Worm (Caenorhabditis elegans) whole organism, L1 larva: Measurements from ENCODE around the gene ubc-17.

Experiments used
- C04F5.9 ChIP-seq: sonication (generic microtip); optimal IDR thresholded peaks from 2 replicates; lab custom pipeline; 2016; ENCODE audit warnings: missing genetic modification characterization, missing compliant biosample characterization
- C16A3.4 ChIP-seq: fragments of 150-350 bp; optimal IDR thresholded peaks from 2 replicates; lab custom pipeline; 2014; ENCODE audit warnings: missing biosample characterization, missing genetic modification characterization
- alr-1 ChIP-seq: fragments of 200-800 bp; sonication (Bioruptor generic); optimal IDR thresholded peaks from 2 replicates; lab custom pipeline; 2018; ENCODE audit warnings: borderline replicate concordance, mild to moderate bottlenecking, missing genetic modification characterization, missing compliant biosample characterization
- aly-2 ChIP-seq: fragments of 150-350 bp; optimal IDR thresholded peaks from 2 replicates; lab custom pipeline; 2014; ENCODE audit warnings: missing biosample characterization, missing genetic modification characterization
- ama-1 ChIP-seq: fragments of 150-350 bp; optimal IDR thresholded peaks from 2 replicates; lab custom pipeline; 2014
- ceh-63 ChIP-seq: fragments of 200-800 bp; sonication (Bioruptor generic); optimal IDR thresholded peaks from 2 replicates; lab custom pipeline; 2018; ENCODE audit warnings: mild to moderate bottlenecking, missing genetic modification characterization, missing compliant biosample characterization
- dpl-1 ChIP-seq, 3 experiments: fragments of 150-350 bp in 2 of 3; sonication (generic microtip) in 1 of 3; optimal IDR thresholded peaks; 2 replicates each; lab custom pipeline; 2014 to 2017; ENCODE audit warnings: missing biosample characterization in 3 of 3, missing genetic modification characterization in 3 of 3, missing genetic modification reagents in 3 of 3
- dsc-1 ChIP-seq: sonication (generic microtip); optimal IDR thresholded peaks from 2 replicates; lab custom pipeline; 2016; ENCODE audit warnings: mild to moderate bottlenecking, missing genetic modification characterization, missing compliant biosample characterization
- efl-1 ChIP-seq, 4 experiments: fragments of 150-350 bp; optimal IDR thresholded peaks in 3 of 4; peaks in 1 of 4; 1 replicate in 1 of 4; 2 replicates in 3 of 4; lab custom pipeline; 2014; ENCODE audit warnings: missing biosample characterization in 2 of 4, missing genetic modification characterization in 2 of 4, missing genetic modification reagents in 2 of 4
- elt-2 ChIP-seq: sonication (generic microtip); optimal IDR thresholded peaks from 2 replicates; lab custom pipeline; 2016; ENCODE audit warnings: missing genetic modification characterization, mild to moderate bottlenecking, inconsistent platforms, missing compliant biosample characterization, missing genetic modification reagents
- fkh-10 ChIP-seq: sonication (generic microtip); optimal IDR thresholded peaks from 2 replicates; lab custom pipeline; 2017; ENCODE audit warnings: missing biosample characterization, missing genetic modification reagents, missing genetic modification characterization
- hlh-4 ChIP-seq: sonication (generic microtip); optimal IDR thresholded peaks from 2 replicates; lab custom pipeline; 2016; ENCODE audit warnings: mild to moderate bottlenecking, missing genetic modification characterization, missing compliant biosample characterization
- isw-1 ChIP-seq: fragments of 200-800 bp; sonication (Bioruptor generic); IDR thresholded peaks from 2 replicates; pipeline ENCODE4 v1.3.6; 2022; ENCODE audit warnings: missing genetic modification characterization, missing compliant biosample characterization
- jun-1 ChIP-seq: fragments of 150-350 bp; optimal IDR thresholded peaks from 2 replicates; lab custom pipeline; 2014; ENCODE audit warnings: missing biosample characterization, missing genetic modification reagents, missing genetic modification characterization
- lin-14 ChIP-seq: fragments of 200-800 bp; sonication (Bioruptor generic); optimal IDR thresholded peaks from 2 replicates; lab custom pipeline; 2018; ENCODE audit warnings: mild to moderate bottlenecking, missing genetic modification characterization, moderate library complexity, missing compliant biosample characterization
- mep-1 ChIP-seq: fragments of 150-350 bp; optimal IDR thresholded peaks from 2 replicates; lab custom pipeline; 2014; ENCODE audit warnings: missing biosample characterization, missing genetic modification characterization
- nhr-20 ChIP-seq: sonication (generic microtip); optimal IDR thresholded peaks from 2 replicates; lab custom pipeline; 2016; ENCODE audit warnings: mild to moderate bottlenecking, missing genetic modification characterization, missing compliant biosample characterization
- nhr-28 ChIP-seq: fragments of 150-350 bp; optimal IDR thresholded peaks from 2 replicates; lab custom pipeline; 2014; ENCODE audit warnings: missing biosample characterization, missing genetic modification characterization
- nhr-47 ChIP-seq: sonication (generic microtip); optimal IDR thresholded peaks from 2 replicates; lab custom pipeline; 2016; ENCODE audit warnings: mild to moderate bottlenecking, missing genetic modification characterization, moderate library complexity, missing compliant biosample characterization
- nhr-85 ChIP-seq: sonication (generic microtip); peaks from one replicate; lab custom pipeline; 2016; ENCODE audit warnings: missing genetic modification characterization, inconsistent platforms, missing compliant biosample characterization
- pag-3 ChIP-seq: sonication (generic microtip); optimal IDR thresholded peaks from 2 replicates; lab custom pipeline; 2017; ENCODE audit warnings: missing genetic modification characterization, mild to moderate bottlenecking, missing compliant biosample characterization, antibody characterized with exemption, borderline replicate concordance; ENCODE audit not compliant: insufficient read depth
- pqm-1 ChIP-seq: sonication (generic microtip); optimal IDR thresholded peaks from 3 replicates; lab custom pipeline; 2017; ENCODE audit warnings: missing biosample characterization, missing genetic modification characterization
- rnt-1 ChIP-seq: sonication (generic microtip); optimal IDR thresholded peaks from 2 replicates; lab custom pipeline; 2016; ENCODE audit warnings: mild to moderate bottlenecking, missing genetic modification characterization, moderate library complexity, missing compliant biosample characterization
- snpc-4 ChIP-seq: fragments of 150-350 bp; optimal IDR thresholded peaks from 2 replicates; lab custom pipeline; 2014; ENCODE audit warnings: missing biosample characterization, missing genetic modification characterization
- sup-37 ChIP-seq: fragments of 200-800 bp; sonication (Bioruptor generic); optimal IDR thresholded peaks from 2 replicates; lab custom pipeline; 2018; ENCODE audit warnings: mild to moderate bottlenecking, missing genetic modification characterization, missing compliant biosample characterization
- tbx-2 ChIP-seq: sonication (generic microtip); optimal IDR thresholded peaks from 2 replicates; lab custom pipeline; 2016; ENCODE audit warnings: missing genetic modification characterization, missing compliant biosample characterization
- tlp-1 ChIP-seq: fragments of 150-350 bp; optimal IDR thresholded peaks from 2 replicates; lab custom pipeline; 2014; ENCODE audit warnings: missing biosample characterization, missing genetic modification characterization
- zip-4 ChIP-seq: fragments of 200-800 bp; sonication (Bioruptor generic); optimal IDR thresholded peaks from 2 replicates; lab custom pipeline; 2018; ENCODE audit warnings: mild to moderate bottlenecking, missing genetic modification characterization, moderate library complexity, missing compliant biosample characterization
- ztf-4 ChIP-seq: fragments of 150-350 bp; optimal IDR thresholded peaks from 2 replicates; lab custom pipeline; 2014; ENCODE audit warnings: missing biosample characterization, missing genetic modification characterization

The ubc-17 gene

ce11 chrX:7050290-7050689 lies at the start of gene ubc-17:
Gene ubc-17, plus strand, starts transcription at chrX:7050590.
- TF ChIP-seq tbx-2 (tag; lab: Kevin White, UChicago) (no peak), lin-14 (GFP tag; lab: Kevin White, UChicago) (peak; percentile 9), nhr-20 (no peak), nhr-85 (tag; lab: Kevin White, UChicago) (no peak), efl-1 (optimal IDR thresholded peaks at IDR 0.05; lab: Kevin White, UChicago) (no peak), efl-1 (GFP tag; optimal IDR thresholded peaks at IDR 0.05 in 1 of 2; lab: Kevin White, UChicago) (no peak)

ce11 chrX:7001933-7002332 lies 48.5 kb upstream of the ubc-17 start:
- TF ChIP-seq ama-1 (lab: Kevin White, UChicago) (no peak), nhr-28 (tag; lab: Kevin White, UChicago) (no peak), C16A3.4 (tag; lab: Kevin White, UChicago) (no peak), ztf-4 (tag; lab: Kevin White, UChicago) (no peak), C04F5.9 (no peak), rnt-1 (tag; lab: Kevin White, UChicago) (no peak), ceh-63 (GFP tag; lab: Kevin White, UChicago) (peak; percentile 73), zip-4 (GFP tag; lab: Kevin White, UChicago) (no peak), isw-1 (GFP tag; lab: Robert Waterston, UW) (no peak), nhr-47 (tag; lab: Kevin White, UChicago) (peak; percentile 15), dsc-1 (peak; percentile 79)

ce11 chrX:7005475-7005874 lies 44.9 kb upstream of the ubc-17 start, which contains the start of gene tyra-2:
Gene tyra-2, minus strand, starts transcription at chrX:7005575.
- TF ChIP-seq hlh-4 (no peak), aly-2 (tag; lab: Kevin White, UChicago) (no peak)

ce11 chrX:7005919-7006318 lies 44.5 kb upstream of the ubc-17 start:
- peak; percentile 16 for TF ChIP-seq rnt-1 (tag; lab: Kevin White, UChicago)
- TF ChIP-seq zip-4 (GFP tag; lab: Kevin White, UChicago): no peak
- TF ChIP-seq snpc-4 (tag; lab: Kevin White, UChicago): peak; percentile 44

- no peak for TF ChIP-seq isw-1 (GFP tag; lab: Robert Waterston, UW)
- no peak for TF ChIP-seq pag-3 (tag; lab: Kevin White, UChicago)
- no peak for TF ChIP-seq efl-1 (optimal IDR thresholded peaks at IDR 0.05; lab: Kevin White, UChicago)
- no peak for TF ChIP-seq efl-1 (GFP tag; optimal IDR thresholded peaks at IDR 0.05 in 1 of 2; lab: Kevin White, UChicago)
- TF ChIP-seq snpc-4 (tag; lab: Kevin White, UChicago): no peak
- TF ChIP-seq fkh-10 (GFP tag; lab: Kevin White, UChicago): peak; percentile 46
Observed at ce11 chrX:7019733-7020132, 30.7 kb upstream of the ubc-17 start, which contains the start of gene cah-5. Gene cah-5, plus strand, starts transcription at chrX:7020033.

- no peak for TF ChIP-seq mep-1 (tag; lab: Kevin White, UChicago)
- no peak for TF ChIP-seq pqm-1 (tag; lab: Kevin White, UChicago)
- no peak for TF ChIP-seq pag-3 (tag; lab: Kevin White, UChicago)
- no peak for TF ChIP-seq sup-37 (GFP tag; lab: Kevin White, UChicago)
- TF ChIP-seq jun-1: no peak
- no peak for TF ChIP-seq dpl-1 (GFP tag; optimal IDR thresholded peaks at IDR 0.05; lab: Kevin White, UChicago)
- no peak for TF ChIP-seq elt-2
Observed at ce11 chrX:7028836-7029235, 21.6 kb upstream of the ubc-17 start, which contains the start of gene flp-26. Gene flp-26, plus strand, starts transcription at chrX:7029136.

ce11 chrX:7033716-7034270 lies 16.6 kb upstream of the ubc-17 start:
- TF ChIP-seq alr-1 (tag; lab: Kevin White, UChicago) (no peak), C16A3.4 (tag; lab: Kevin White, UChicago) (no peak), fkh-10 (GFP tag; lab: Kevin White, UChicago) (peak; percentile 53), lin-14 (GFP tag; lab: Kevin White, UChicago) (peak; percentile 50), tlp-1 (no peak)
